Worm (Caenorhabditis elegans) whole organism, early embryonic: ENCODE measurements around the gene Y25C1A.6.

Experiments
- F13C5.2 ChIP-seq: sonication (generic microtip); optimal IDR thresholded peaks from 2 replicates; lab custom pipeline; 2017; ENCODE audit warnings: mild to moderate bottlenecking, missing genetic modification characterization, inconsistent platforms, missing compliant biosample characterization
- aly-1 ChIP-seq: sonication (generic microtip); optimal IDR thresholded peaks from 2 replicates; lab custom pipeline; 2016; ENCODE audit warnings: missing genetic modification characterization, missing compliant biosample characterization
- ama-1 ChIP-seq: fragments of 150-350 bp; optimal IDR thresholded peaks from 2 replicates; lab custom pipeline; 2014
- ceh-13 ChIP-seq: fragments of 200-800 bp; sonication (Bioruptor generic); optimal IDR thresholded peaks from 2 replicates; lab custom pipeline; 2018; ENCODE audit warnings: mild to moderate bottlenecking, missing genetic modification characterization, missing compliant biosample characterization
- ceh-36 ChIP-seq: sonication (generic microtip); optimal IDR thresholded peaks from 2 replicates; lab custom pipeline; 2016; ENCODE audit warnings: missing genetic modification characterization, inconsistent platforms, missing compliant biosample characterization
- ets-7 ChIP-seq: sonication (generic microtip); optimal IDR thresholded peaks from 2 replicates; lab custom pipeline; 2016; ENCODE audit warnings: missing genotype, missing genetic modification characterization, missing compliant biosample characterization
- flt-1 ChIP-seq: fragments of 200-800 bp; sonication (Bioruptor generic); IDR thresholded peaks from 2 replicates; pipeline ENCODE4 v1.3.6; 2022; ENCODE audit warnings: missing genetic modification characterization, missing compliant biosample characterization
- hmg-4 ChIP-seq: fragments of 200-800 bp; sonication (Bioruptor generic); optimal IDR thresholded peaks from 2 replicates; lab custom pipeline; 2018; ENCODE audit warnings: mild to moderate bottlenecking, missing genetic modification characterization, missing compliant biosample characterization
- hnd-1 ChIP-seq: sonication (generic microtip); optimal IDR thresholded peaks from 2 replicates; lab custom pipeline; 2016; ENCODE audit warnings: missing genetic modification characterization, missing compliant biosample characterization
- scrt-1 ChIP-seq: fragments of 200-800 bp; sonication (Bioruptor generic); IDR thresholded peaks from 2 replicates; pipeline ENCODE4 v1.3.6; 2022; ENCODE audit warnings: missing genetic modification characterization, missing compliant biosample characterization
- sea-1 ChIP-seq: fragments of 200-800 bp; sonication (Bioruptor generic); conservative IDR thresholded peaks from 2 replicates; pipeline ENCODE4 v1.3.6; 2022; ENCODE audit warnings: missing genetic modification characterization, missing compliant biosample characterization
- tbx-11 ChIP-seq: fragments of 200-800 bp; sonication (Bioruptor generic); IDR thresholded peaks from 2 replicates; pipeline ENCODE4 v1.3.6; 2022; ENCODE audit warnings: missing genetic modification characterization, missing compliant biosample characterization
- tbx-37 ChIP-seq: fragments of 200-800 bp; sonication (Bioruptor generic); conservative IDR thresholded peaks from 2 replicates; pipeline ENCODE4 v1.3.6; 2022; ENCODE audit warnings: missing genetic modification reagents, missing genetic modification characterization, missing compliant biosample characterization
- tra-4 ChIP-seq: sonication (generic microtip); optimal IDR thresholded peaks from 2 replicates; lab custom pipeline; 2017; ENCODE audit warnings: missing genetic modification characterization, missing compliant biosample characterization

DNA sequence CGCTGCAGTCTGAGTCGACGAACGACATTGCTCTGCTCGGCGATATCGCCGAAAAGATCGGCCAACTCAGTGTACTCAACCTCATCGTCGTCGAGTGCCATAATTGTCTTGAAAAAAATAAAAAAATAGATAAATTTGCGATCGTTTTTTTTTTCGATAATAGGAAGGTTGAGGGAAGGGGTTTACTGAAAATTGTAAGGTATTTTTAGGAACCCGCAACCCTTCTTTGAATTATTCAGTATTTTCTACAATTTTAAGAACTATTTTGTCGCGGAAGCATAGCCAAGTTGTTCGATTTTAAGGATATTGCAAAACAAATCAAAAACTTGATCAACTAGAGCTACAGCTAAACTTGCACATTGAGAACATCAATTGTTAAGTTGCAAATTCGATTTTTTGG is 48.7 kb upstream of the Y25C1A.6 start, which contains the start of gene C41H7.9:
- no peak for TF ChIP-seq hnd-1 (tag; lab: Kevin White, UChicago)
- TF ChIP-seq ceh-36 = no peak
- no peak for TF ChIP-seq ama-1
- TF ChIP-seq ceh-13 (GFP tag; lab: Kevin White, UChicago) = no peak
- no peak for TF ChIP-seq flt-1 (GFP tag; lab: Robert Waterston, UW)
- no peak for TF ChIP-seq F13C5.2 (tag; lab: Kevin White, UChicago)
- TF ChIP-seq tbx-11 = no peak
- no peak for TF ChIP-seq tra-4
- no peak for TF ChIP-seq tbx-37 (GFP tag; lab: Robert Waterston, UW)
- no peak for TF ChIP-seq scrt-1
- no peak for TF ChIP-seq ets-7 (tag; lab: Kevin White, UChicago)
- no peak for TF ChIP-seq hmg-4
- no peak for TF ChIP-seq aly-1
- TF ChIP-seq sea-1 = no peak
